Worm (Caenorhabditis elegans): ENCODE data around the gene idh-1.

idh-1 gene

ce11 chrIV:9486779-9487178, 45.9 kb upstream of the idh-1 start:
- no peak for TF ChIP-seq hmg-1.2 (GFP tag; IDR thresholded peaks at IDR 0.05)
- no peak for TF ChIP-seq F39B2.1 (GFP tag; IDR thresholded peaks at IDR 0.05)
- TF ChIP-seq efl-1 (GFP tag; optimal IDR thresholded peaks at IDR 0.05) = no peak
- no peak for TF ChIP-seq pha-4 (tag; optimal IDR thresholded peaks at IDR 0.05)
- no peak for TF ChIP-seq F23B12.7 (tag; optimal IDR thresholded peaks at IDR 0.05; ENCODE audit: insufficient read depth)
- no peak for TF ChIP-seq aptf-2 (GFP tag; conservative IDR thresholded peaks at IDR 0.05)
- TF ChIP-seq Y67H2A.10 (GFP tag; conservative IDR thresholded peaks at IDR 0.05) = no peak
- TF ChIP-seq ceh-27 (GFP tag; optimal IDR thresholded peaks at IDR 0.05) = no peak
- no peak for TF ChIP-seq cebp-1 (GFP tag; IDR thresholded peaks at IDR 0.05)
- TF ChIP-seq cebp-1 (tag; optimal IDR thresholded peaks at IDR 0.05) = no peak
- TF ChIP-seq egrh-3 (GFP tag; IDR thresholded peaks at IDR 0.05) = no peak

DNA sequence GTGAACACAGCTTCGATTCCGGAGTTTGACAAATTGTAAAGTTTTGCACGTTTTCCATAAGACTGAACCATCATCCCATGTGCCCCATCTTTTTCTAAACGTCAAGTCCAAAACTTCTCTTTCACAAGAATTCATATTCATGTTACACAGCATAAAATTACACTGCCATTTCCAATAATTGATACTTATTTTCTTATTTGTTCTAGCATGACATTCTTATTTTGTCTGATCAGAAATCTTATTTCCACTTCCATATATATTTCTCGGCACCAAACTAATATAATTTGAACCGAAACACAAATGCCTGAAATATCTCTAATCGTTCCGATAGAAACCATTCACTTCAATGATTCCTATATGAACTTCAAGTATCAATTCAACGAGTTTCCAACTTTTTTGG, 45.1 kb upstream of the idh-1 start, which contains the start of gene sru-2:
Gene sru-2, plus strand, starts transcription at position 301 of the 400 bp plus-strand sequence.
- TF ChIP-seq lag-1 (GFP tag; IDR thresholded peaks at IDR 0.05) = no peak

DNA sequence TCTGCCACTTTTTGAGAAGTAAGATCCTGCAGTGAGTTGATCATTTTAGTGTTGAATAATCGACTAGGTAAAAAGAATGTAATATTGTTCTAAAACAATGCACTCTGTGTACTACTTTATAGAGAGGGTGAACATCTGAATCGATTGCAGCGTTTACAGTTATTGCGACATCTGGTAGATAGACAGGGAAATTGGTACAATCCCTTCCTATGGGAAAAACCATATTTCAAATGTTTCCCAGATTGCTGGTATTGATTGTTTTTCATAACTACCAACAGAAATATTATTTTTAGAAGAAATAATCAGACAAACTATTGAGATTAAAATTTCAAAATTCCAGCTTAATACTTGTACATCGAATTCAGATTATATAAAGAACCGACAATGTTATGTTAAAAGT, 44.1 kb upstream of the idh-1 start, which contains the start of gene gadr-2:
Gene gadr-2, minus strand, starts transcription at position 101 of the 400 bp plus-strand sequence.
- no peak for TF ChIP-seq ceh-91 (GFP tag; IDR thresholded peaks at IDR 0.05)
- no peak for TF ChIP-seq K12H6.12 (tag; optimal IDR thresholded peaks at IDR 0.05)
- TF ChIP-seq madf-10 (tag; optimal IDR thresholded peaks at IDR 0.05) = no peak
- TF ChIP-seq F33H1.4 (GFP tag; IDR thresholded peaks at IDR 0.05) = no peak
- no peak for TF ChIP-seq lin-54 (GFP tag; optimal IDR thresholded peaks at IDR 0.05)
- no peak for TF ChIP-seq ztf-6 (GFP tag; IDR thresholded peaks at IDR 0.05)
- TF ChIP-seq somi-1 (GFP tag; optimal IDR thresholded peaks at IDR 0.05) = no peak
- no peak for TF ChIP-seq F23B12.7 (tag; optimal IDR thresholded peaks at IDR 0.05; ENCODE audit: insufficient read depth)
- no peak for TF ChIP-seq tbp1 (GFP tag; optimal IDR thresholded peaks at IDR 0.05)
- no peak for TF ChIP-seq C17E4.6 (GFP tag; IDR thresholded peaks at IDR 0.05)
- TF ChIP-seq lsl-1 (GFP tag; optimal IDR thresholded peaks at IDR 0.05) = no peak
- no peak for TF ChIP-seq F37B4.10 (GFP tag; IDR thresholded peaks at IDR 0.05)

DNA sequence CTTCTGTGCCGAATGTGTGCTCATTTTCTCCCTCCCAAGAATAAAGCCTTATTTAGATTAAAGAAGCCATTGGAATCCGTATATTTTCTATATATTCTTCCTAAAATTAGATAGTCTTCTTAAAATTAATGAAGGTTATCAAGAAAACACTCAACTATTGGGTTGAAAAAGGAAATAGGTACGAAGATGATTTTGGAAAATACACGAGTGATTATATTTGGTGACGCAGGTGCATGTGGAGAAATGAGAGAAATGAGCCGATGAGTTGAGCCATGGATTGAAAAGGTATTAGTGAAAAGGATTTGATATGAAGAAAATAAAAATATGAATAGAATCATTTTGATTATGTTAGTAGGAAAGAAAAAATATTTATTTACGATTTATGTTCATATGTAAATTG, 40.0 kb upstream of the idh-1 start, which contains the start of gene cng-3:
Gene cng-3, minus strand, starts transcription at position 102 of the 400 bp plus-strand sequence.
- TF ChIP-seq sptf-2 (GFP tag; optimal IDR thresholded peaks at IDR 0.05) = no peak
- no peak for TF ChIP-seq fkh-3 (tag; optimal IDR thresholded peaks at IDR 0.05)
- no peak for TF ChIP-seq efl-1 (GFP tag; optimal IDR thresholded peaks at IDR 0.05)
- TF ChIP-seq attf-6 (GFP tag; IDR thresholded peaks at IDR 0.05) = no peak
- no peak for TF ChIP-seq nhr-90 (tag; optimal IDR thresholded peaks at IDR 0.05)
- TF ChIP-seq let-526 (GFP tag; IDR thresholded peaks at IDR 0.05) = no peak
- TF ChIP-seq ztf-18 (tag; optimal IDR thresholded peaks at IDR 0.05) = no peak
- no peak for TF ChIP-seq snpc-1.1 (tag; optimal IDR thresholded peaks at IDR 0.05; ENCODE audit: insufficient read depth)
- no peak for TF ChIP-seq lag-1 (GFP tag; IDR thresholded peaks at IDR 0.05)
- no peak for TF ChIP-seq snpc-1.3 (tag; optimal IDR thresholded peaks at IDR 0.05; ENCODE audit: insufficient read depth)
- no peak for TF ChIP-seq K11D2.4 (GFP tag; IDR thresholded peaks at IDR 0.05)
- TF ChIP-seq F33H1.4 (GFP tag; IDR thresholded peaks at IDR 0.05) = no peak
- no peak for TF ChIP-seq dox-1 (GFP tag; IDR thresholded peaks at IDR 0.05)
- no peak for TF ChIP-seq nhr-80 (tag; optimal IDR thresholded peaks at IDR 0.05)
- TF ChIP-seq akir-1 (GFP tag; optimal IDR thresholded peaks at IDR 0.05) = no peak

All from whole organism, young adult.